Worm (Caenorhabditis elegans) whole organism, mixed stage, embryonic: ENCODE measurements around the gene C01G6.2.

ENCODE experiments used
- M03D4.4 ChIP-seq: sonication (generic microtip); optimal IDR thresholded peaks from 2 replicates; lab custom pipeline; 2017; ENCODE audit warnings: mild to moderate bottlenecking, missing genetic modification characterization, missing compliant biosample characterization
- bed-3 ChIP-seq: fragments of 200-800 bp; sonication (Bioruptor generic); optimal IDR thresholded peaks from 3 replicates; lab custom pipeline; 2018; ENCODE audit warnings: mild to moderate bottlenecking, missing genetic modification characterization, moderate library complexity, missing compliant biosample characterization
- ces-1 ChIP-seq: fragments of 150-350 bp; optimal IDR thresholded peaks from 2 replicates; lab custom pipeline; 2014; ENCODE audit warnings: missing biosample characterization, missing genetic modification reagents, missing genetic modification characterization
- cnd-1 ChIP-seq: fragments of 200-800 bp; sonication (Bioruptor generic); optimal IDR thresholded peaks from 2 replicates; lab custom pipeline; 2018; ENCODE audit warnings: mild to moderate bottlenecking, missing genetic modification characterization, missing compliant biosample characterization
- drap-1 ChIP-seq: fragments of 200-800 bp; sonication (Bioruptor generic); optimal IDR thresholded peaks from 3 replicates; lab custom pipeline; 2018; ENCODE audit warnings: mild to moderate bottlenecking, missing genetic modification characterization, missing compliant biosample characterization
- elt-1 ChIP-seq: sonication (generic microtip); optimal IDR thresholded peaks from 2 replicates; lab custom pipeline; 2017; ENCODE audit warnings: missing genetic modification characterization, mild to moderate bottlenecking, missing compliant biosample characterization, antibody characterized with exemption, moderate library complexity, borderline replicate concordance; ENCODE audit not compliant: insufficient read depth
- elt-3 ChIP-seq: fragments of 150-350 bp; optimal IDR thresholded peaks from 2 replicates; lab custom pipeline; 2014; ENCODE audit warnings: missing biosample characterization, missing genetic modification characterization
- flh-1 ChIP-seq: fragments of 200-800 bp; sonication (Bioruptor generic); optimal IDR thresholded peaks from 2 replicates; lab custom pipeline; 2018; ENCODE audit warnings: mild to moderate bottlenecking, missing genetic modification characterization, moderate library complexity, missing compliant biosample characterization
- hlh-1 ChIP-seq: fragments of 150-350 bp; optimal IDR thresholded peaks from 2 replicates; lab custom pipeline; 2014; ENCODE audit warnings: missing biosample characterization, missing genetic modification reagents, missing genetic modification characterization
- lin-32 ChIP-seq: fragments of 200-800 bp; sonication (Bioruptor generic); optimal IDR thresholded peaks from 2 replicates; lab custom pipeline; 2018; ENCODE audit warnings: mild to moderate bottlenecking, missing genetic modification characterization, missing compliant biosample characterization
- mab-5 ChIP-seq: fragments of 150-350 bp; optimal IDR thresholded peaks from 2 replicates; lab custom pipeline; 2014; ENCODE audit warnings: missing biosample characterization, missing genetic modification characterization
- mep-1 ChIP-seq: fragments of 150-350 bp; optimal IDR thresholded peaks from 2 replicates; lab custom pipeline; 2017; ENCODE audit warnings: missing biosample characterization, missing genetic modification reagents, missing genetic modification characterization, inconsistent platforms
- mls-2 ChIP-seq: sonication (generic microtip); optimal IDR thresholded peaks from 2 replicates; lab custom pipeline; 2016; ENCODE audit warnings: mild to moderate bottlenecking, missing genetic modification characterization, moderate library complexity, missing compliant biosample characterization
- nhr-12 ChIP-seq: fragments of 150-350 bp; optimal IDR thresholded peaks from 2 replicates; lab custom pipeline; 2014; ENCODE audit warnings: missing biosample characterization, missing genetic modification characterization
- nhr-2 ChIP-seq: fragments of 150-350 bp; optimal IDR thresholded peaks from 2 replicates; lab custom pipeline; 2014; ENCODE audit warnings: missing biosample characterization, missing genetic modification characterization
- nhr-28 ChIP-seq: fragments of 150-350 bp; optimal IDR thresholded peaks from 2 replicates; lab custom pipeline; 2014; ENCODE audit warnings: missing biosample characterization, missing genetic modification characterization
- nhr-76 ChIP-seq: sonication (generic microtip); optimal IDR thresholded peaks from 2 replicates; lab custom pipeline; 2017; ENCODE audit warnings: missing biosample characterization, missing genetic modification characterization
- pha-4 ChIP-seq: fragments of 150-350 bp; optimal IDR thresholded peaks from 2 replicates; lab custom pipeline; 2018; ENCODE audit warnings: missing biosample characterization, missing genetic modification reagents, missing genetic modification characterization
- sem-2 ChIP-seq: fragments of 200-800 bp; sonication (Bioruptor generic); optimal IDR thresholded peaks from 2 replicates; lab custom pipeline; 2018; ENCODE audit warnings: mild to moderate bottlenecking, missing genetic modification characterization, missing compliant biosample characterization
- snpc-4 ChIP-seq: fragments of 150-350 bp; optimal IDR thresholded peaks from 2 replicates; lab custom pipeline; 2014; ENCODE audit warnings: missing biosample characterization, missing genetic modification characterization
- sptf-1 ChIP-seq: sonication (generic microtip); optimal IDR thresholded peaks from 2 replicates; lab custom pipeline; 2017; ENCODE audit warnings: mild to moderate bottlenecking, missing genetic modification characterization, moderate library complexity, missing compliant biosample characterization
- unc-39 ChIP-seq: fragments of 150-350 bp; optimal IDR thresholded peaks from 2 replicates; lab custom pipeline; 2014; ENCODE audit warnings: missing biosample characterization, missing genetic modification characterization
- unc-62 ChIP-seq: fragments of 150-350 bp; optimal IDR thresholded peaks from 2 replicates; lab custom pipeline; 2014; ENCODE audit warnings: missing biosample characterization, missing genetic modification reagents, missing genetic modification characterization
- zip-8 ChIP-seq: fragments of 150-350 bp; optimal IDR thresholded peaks from 2 replicates; lab custom pipeline; 2014; ENCODE audit warnings: missing biosample characterization, missing genetic modification characterization
- ztf-11 ChIP-seq: fragments of 150-350 bp; optimal IDR thresholded peaks from 2 replicates; lab custom pipeline; 2014; ENCODE audit warnings: missing biosample characterization, missing genetic modification characterization

The C01G6.2 gene

DNA sequence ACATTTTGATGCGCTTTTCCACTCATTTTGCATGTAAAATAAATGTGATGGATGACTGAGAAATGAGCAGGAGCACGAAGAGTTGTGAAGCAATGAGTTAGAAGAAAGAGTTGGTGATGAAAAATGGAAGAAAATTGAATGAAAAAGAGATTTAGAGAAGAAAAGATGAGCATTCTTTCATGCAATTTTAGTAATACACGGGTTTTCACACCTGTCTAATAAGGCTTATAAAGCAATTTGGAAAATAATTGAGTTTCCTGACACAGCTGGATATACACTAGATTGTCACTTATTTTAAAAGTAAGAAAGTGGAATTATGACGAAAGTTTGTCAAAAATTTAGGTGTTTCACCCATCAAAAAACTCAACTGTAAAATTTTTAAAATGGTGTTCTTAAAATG is 43.9 kb downstream of the C01G6.2 start:
- TF ChIP-seq ces-1 (peak; percentile 90), unc-39 (tag; lab: Kevin White, UChicago) (no peak)

DNA sequence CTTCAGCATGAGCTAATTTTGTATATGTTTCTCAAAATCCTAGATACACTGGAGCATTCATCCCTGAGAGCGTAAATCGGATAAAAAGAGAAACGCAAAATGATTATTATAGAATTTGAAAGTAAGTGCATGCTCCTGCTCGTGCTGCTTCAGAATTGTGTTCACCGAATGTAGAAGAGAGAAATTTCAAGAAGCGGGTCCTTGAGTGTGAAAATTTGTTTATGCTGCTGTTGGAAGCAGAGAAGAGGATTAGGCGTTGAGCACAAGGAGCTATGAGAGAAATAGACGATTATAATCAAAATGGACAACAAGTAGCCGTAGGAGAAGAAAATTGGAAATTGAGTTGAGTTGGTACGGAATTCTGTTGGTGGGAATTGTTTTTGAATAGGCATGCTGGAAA is 44.8 kb downstream of the C01G6.2 start:
- TF ChIP-seq elt-1 (no peak), lin-32 (no peak), ces-1 (peak; percentile 98), unc-62 (GFP tag; lab: Kevin White, UChicago) (peak; percentile 25), flh-1 (no peak), sem-2 (GFP tag; lab: Kevin White, UChicago) (no peak)

DNA sequence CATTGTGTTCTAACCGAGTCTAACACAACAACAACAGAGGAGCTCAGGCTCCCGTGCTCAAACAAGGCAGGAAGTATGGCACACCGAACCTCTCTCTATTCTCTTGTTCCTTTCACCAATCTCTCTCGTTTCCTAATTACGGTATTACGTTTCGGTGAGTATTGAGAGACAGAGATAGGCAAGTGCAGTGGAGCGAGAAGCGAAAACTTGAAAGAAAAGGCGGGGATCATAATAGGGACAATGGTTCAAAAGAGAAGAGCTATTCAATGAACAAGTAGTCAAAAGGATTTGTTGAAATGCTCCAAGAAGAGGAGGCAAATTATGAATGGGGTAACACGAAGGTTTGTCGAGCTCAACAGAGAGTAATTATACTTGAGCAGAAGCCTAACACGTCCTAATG is 46.5 kb downstream of the C01G6.2 start:
- peak; percentile 50 for TF ChIP-seq ces-1
- no peak for TF ChIP-seq nhr-2 (tag; lab: Kevin White, UChicago)
- TF ChIP-seq mls-2: peak; percentile 1
- no peak for TF ChIP-seq nhr-12

- no peak for TF ChIP-seq unc-62 (GFP tag; lab: Kevin White, UChicago)
- no peak for TF ChIP-seq hlh-1
- no peak for TF ChIP-seq sptf-1 (tag; lab: Kevin White, UChicago)
- no peak for TF ChIP-seq pha-4 (tag; lab: Kevin White, UChicago)
- no peak for TF ChIP-seq mep-1
- TF ChIP-seq nhr-76 (tag; lab: Kevin White, UChicago): no peak
- no peak for TF ChIP-seq M03D4.4
- no peak for TF ChIP-seq drap-1 (GFP tag; lab: Kevin White, UChicago)
- TF ChIP-seq lin-32: no peak
- no peak for TF ChIP-seq nhr-12
These were observed 47.9 kb downstream of the C01G6.2 start for ce11 chrII:9314733-9315132.

- TF ChIP-seq unc-62 (GFP tag; lab: Kevin White, UChicago) (peak; percentile 91), mep-1 (no peak), nhr-28 (tag; lab: Kevin White, UChicago) (no peak), mls-2 (no peak), ces-1 (peak; percentile 57)
These were observed 48.8 kb downstream of the C01G6.2 start for ce11 chrII:9315692-9316091.

- no peak for TF ChIP-seq lin-32
- peak; percentile 30 for TF ChIP-seq cnd-1 (tag; lab: Kevin White, UChicago)
- no peak for TF ChIP-seq mls-2
- no peak for TF ChIP-seq nhr-76 (tag; lab: Kevin White, UChicago)
- no peak for TF ChIP-seq nhr-28 (tag; lab: Kevin White, UChicago)
- no peak for TF ChIP-seq M03D4.4
- TF ChIP-seq pha-4 (tag; lab: Kevin White, UChicago): peak; percentile 2
- TF ChIP-seq mab-5: no peak
- peak; percentile 72 for TF ChIP-seq zip-8 (tag; lab: Kevin White, UChicago)
- no peak for TF ChIP-seq ces-1
- peak; percentile 38 for TF ChIP-seq unc-39 (tag; lab: Kevin White, UChicago)
- TF ChIP-seq hlh-1: no peak
- TF ChIP-seq snpc-4 (tag; lab: Kevin White, UChicago): no peak
- no peak for TF ChIP-seq bed-3
- TF ChIP-seq elt-3 (tag; lab: Kevin White, UChicago): no peak
- TF ChIP-seq nhr-2 (tag; lab: Kevin White, UChicago): peak; percentile 93
- TF ChIP-seq ztf-11 (tag; lab: Kevin White, UChicago): no peak
- no peak for TF ChIP-seq flh-1
- no peak for TF ChIP-seq elt-1
These were observed 49.9 kb downstream of the C01G6.2 start for ce11 chrII:9316801-9317200.
